Worm (Caenorhabditis elegans) whole organism, late embryonic: ENCODE data around the gene ZK355.2.

Experiments
- C08G9.2 ChIP-seq: sonication (generic microtip); optimal IDR thresholded peaks from 2 replicates; lab custom pipeline; 2016; ENCODE audit warnings: mild to moderate bottlenecking, missing genetic modification characterization, moderate library complexity, missing compliant biosample characterization
- C38D4.7 ChIP-seq: fragments of 200-800 bp; sonication (Bioruptor generic); optimal IDR thresholded peaks from 2 replicates; lab custom pipeline; 2018; ENCODE audit warnings: mild to moderate bottlenecking, missing genetic modification characterization, moderate library complexity, missing compliant biosample characterization
- F13H6.1 ChIP-seq: sonication (generic microtip); optimal IDR thresholded peaks from 2 replicates; lab custom pipeline; 2016; ENCODE audit warnings: missing genetic modification characterization, missing compliant biosample characterization
- K02D7.2 ChIP-seq: sonication (generic microtip); optimal IDR thresholded peaks from 2 replicates; lab custom pipeline; 2017; ENCODE audit warnings: mild to moderate bottlenecking, missing genetic modification characterization, missing compliant biosample characterization
- K09A11.1 ChIP-seq: sonication (generic microtip); optimal IDR thresholded peaks from 2 replicates; lab custom pipeline; 2017; ENCODE audit warnings: antibody characterized with exemption, mild to moderate bottlenecking, missing genetic modification characterization, missing compliant biosample characterization; ENCODE audit not compliant: insufficient read depth
- Y22D7AL.16 ChIP-seq: sonication (generic microtip); optimal IDR thresholded peaks from 2 replicates; lab custom pipeline; 2016; ENCODE audit warnings: missing genetic modification characterization, missing compliant biosample characterization
- ahr-1 ChIP-seq: sonication (generic microtip); optimal IDR thresholded peaks from 2 replicates; lab custom pipeline; 2016; ENCODE audit warnings: missing genetic modification characterization, missing compliant biosample characterization
- ama-1 ChIP-seq: fragments of 150-350 bp; optimal IDR thresholded peaks from 2 replicates; lab custom pipeline; 2014
- ceh-14 ChIP-seq: sonication (generic microtip); optimal IDR thresholded peaks from 2 replicates; lab custom pipeline; 2016; ENCODE audit warnings: missing genotype, missing genetic modification characterization, missing compliant biosample characterization
- ceh-2 ChIP-seq: sonication (generic microtip); optimal IDR thresholded peaks from 2 replicates; lab custom pipeline; 2016; ENCODE audit warnings: missing genotype, missing genetic modification characterization, missing compliant biosample characterization
- ceh-24 ChIP-seq: sonication (generic microtip); optimal IDR thresholded peaks from 2 replicates; lab custom pipeline; 2016; ENCODE audit warnings: mild to moderate bottlenecking, missing genetic modification characterization, missing compliant biosample characterization
- ceh-9 ChIP-seq: sonication (generic microtip); optimal IDR thresholded peaks from 2 replicates; lab custom pipeline; 2016; ENCODE audit warnings: mild to moderate bottlenecking, missing genetic modification characterization, inconsistent platforms, missing compliant biosample characterization
- dmd-4 ChIP-seq: sonication (generic microtip); optimal IDR thresholded peaks from 2 replicates; lab custom pipeline; 2016; ENCODE audit warnings: borderline replicate concordance, missing genetic modification characterization, missing compliant biosample characterization
- dve-1 ChIP-seq: sonication (generic microtip); optimal IDR thresholded peaks from 2 replicates; lab custom pipeline; 2017; ENCODE audit warnings: antibody characterized with exemption, mild to moderate bottlenecking, missing genetic modification characterization, missing compliant biosample characterization
- elt-2 ChIP-seq: sonication (generic microtip); optimal IDR thresholded peaks from 2 replicates; lab custom pipeline; 2016; ENCODE audit warnings: missing genetic modification reagents, missing genetic modification characterization, missing compliant biosample characterization
- gmeb-2 ChIP-seq: sonication (generic microtip); optimal IDR thresholded peaks from 2 replicates; lab custom pipeline; 2016; ENCODE audit warnings: missing genetic modification characterization, inconsistent platforms, missing compliant biosample characterization
- hlh-30 ChIP-seq: sonication (generic microtip); optimal IDR thresholded peaks from 2 replicates; lab custom pipeline; 2017; ENCODE audit warnings: antibody characterized with exemption, missing genetic modification characterization, missing compliant biosample characterization; ENCODE audit not compliant: insufficient read depth
- hlh-6 ChIP-seq: sonication (generic microtip); optimal IDR thresholded peaks from 2 replicates; lab custom pipeline; 2016; ENCODE audit warnings: missing genotype, missing genetic modification characterization, missing compliant biosample characterization
- lim-6 ChIP-seq: sonication (generic microtip); optimal IDR thresholded peaks from 2 replicates; lab custom pipeline; 2016; ENCODE audit warnings: missing genetic modification characterization, missing compliant biosample characterization
- mec-3 ChIP-seq: sonication (generic microtip); optimal IDR thresholded peaks from 2 replicates; lab custom pipeline; 2016; ENCODE audit warnings: borderline replicate concordance, missing genetic modification characterization, missing compliant biosample characterization
- nfya-1 ChIP-seq: sonication (generic microtip); optimal IDR thresholded peaks from 2 replicates; lab custom pipeline; 2017; ENCODE audit warnings: missing genetic modification characterization, mild to moderate bottlenecking, missing compliant biosample characterization, antibody characterized with exemption, moderate library complexity
- nhr-232 ChIP-seq: sonication (generic microtip); optimal IDR thresholded peaks from 2 replicates; lab custom pipeline; 2016; ENCODE audit warnings: missing genetic modification characterization, missing compliant biosample characterization
- npax-4 ChIP-seq: sonication (generic microtip); optimal IDR thresholded peaks from 2 replicates; lab custom pipeline; 2016; ENCODE audit warnings: missing genetic modification characterization, missing compliant biosample characterization
- odd-2 ChIP-seq: sonication (generic microtip); optimal IDR thresholded peaks from 2 replicates; lab custom pipeline; 2017; ENCODE audit warnings: antibody characterized with exemption, mild to moderate bottlenecking, missing genetic modification characterization, missing compliant biosample characterization
- pat-9 ChIP-seq: fragments of 200-800 bp; sonication (Bioruptor generic); optimal IDR thresholded peaks from 2 replicates; lab custom pipeline; 2018; ENCODE audit warnings: mild to moderate bottlenecking, missing genetic modification characterization, moderate library complexity, missing compliant biosample characterization
- pqm-1 ChIP-seq: sonication (generic microtip); optimal IDR thresholded peaks from 2 replicates; lab custom pipeline; 2016; ENCODE audit warnings: missing genetic modification characterization, missing compliant biosample characterization
- pros-1 ChIP-seq: fragments of 150-350 bp; optimal IDR thresholded peaks from 2 replicates; lab custom pipeline; 2014; ENCODE audit warnings: missing biosample characterization, missing genetic modification reagents, missing genetic modification characterization
- sox-4 ChIP-seq: sonication (generic microtip); optimal IDR thresholded peaks from 2 replicates; lab custom pipeline; 2017; ENCODE audit warnings: mild to moderate bottlenecking, missing genetic modification characterization, inconsistent platforms, missing compliant biosample characterization
- syd-9 ChIP-seq: sonication (generic microtip); optimal IDR thresholded peaks from 2 replicates; lab custom pipeline; 2016; ENCODE audit warnings: mild to moderate bottlenecking, missing genetic modification characterization, moderate library complexity, missing compliant biosample characterization
- tbx-2 ChIP-seq: sonication (generic microtip); optimal IDR thresholded peaks from 2 replicates; lab custom pipeline; 2016; ENCODE audit warnings: missing genetic modification characterization, missing compliant biosample characterization
- tbx-7 ChIP-seq: sonication (generic microtip); optimal IDR thresholded peaks from 2 replicates; lab custom pipeline; 2016; ENCODE audit warnings: missing genotype, missing genetic modification characterization, missing compliant biosample characterization
- ttx-3 ChIP-seq: sonication (generic microtip); optimal IDR thresholded peaks from 2 replicates; lab custom pipeline; 2016; ENCODE audit warnings: missing genetic modification reagents, missing genetic modification characterization, missing compliant biosample characterization
- unc-42 ChIP-seq: sonication (generic microtip); optimal IDR thresholded peaks from 2 replicates; lab custom pipeline; 2016; ENCODE audit warnings: missing genotype, missing genetic modification characterization, missing compliant biosample characterization
- zip-5 ChIP-seq: sonication (generic microtip); optimal IDR thresholded peaks from 2 replicates; lab custom pipeline; 2016; ENCODE audit warnings: missing genetic modification characterization, missing compliant biosample characterization

Gene ZK355.2

DNA sequence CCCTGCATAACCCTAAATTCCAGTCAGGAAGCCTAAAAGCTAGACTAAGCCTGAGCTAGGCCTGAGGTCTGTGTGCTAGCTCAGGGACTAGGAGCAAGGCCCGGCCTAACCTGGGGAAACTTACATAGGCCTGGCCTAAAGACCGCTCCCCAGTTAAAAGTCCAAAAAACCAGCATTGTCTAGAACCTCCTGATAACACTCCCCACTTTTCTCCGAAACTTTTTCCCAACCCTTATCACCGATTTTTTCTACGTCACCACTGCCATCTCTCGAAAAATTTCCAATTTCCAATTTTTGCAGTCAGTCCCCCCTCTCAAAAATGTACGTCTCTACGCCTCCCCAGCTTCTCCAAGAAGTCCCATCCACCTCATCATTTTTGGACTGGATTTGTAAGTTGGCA lies at the start of gene ZK355.2:
ZK355.2 (plus strand) TSS at position 301 of the 400 bp plus-strand sequence.
- TF ChIP-seq sox-4 (tag; lab: Kevin White, UChicago) (no peak), dve-1 (tag; lab: Kevin White, UChicago) (no peak), pros-1 (tag; lab: Kevin White, UChicago) (no peak), F13H6.1 (tag; lab: Kevin White, UChicago) (no peak), gmeb-2 (no peak)

ce11 chrII:2874801-2875200 lies 48.9 kb upstream of the ZK355.2 start, which contains the start of gene Y110A2AL.1:
TSS of gene Y110A2AL.1 (plus strand) at chrII:2875101.
- no peak for TF ChIP-seq Y22D7AL.16 (tag; lab: Kevin White, UChicago)
- no peak for TF ChIP-seq dmd-4 (tag; lab: Kevin White, UChicago)
- TF ChIP-seq zip-5 (tag; lab: Kevin White, UChicago) = no peak
- no peak for TF ChIP-seq C38D4.7 (GFP tag; lab: Kevin White, UChicago)
- no peak for TF ChIP-seq ceh-2 (tag; lab: Kevin White, UChicago)
- no peak for TF ChIP-seq tbx-2 (tag; lab: Kevin White, UChicago)
- TF ChIP-seq, all 69 proteins: peak for 0

DNA sequence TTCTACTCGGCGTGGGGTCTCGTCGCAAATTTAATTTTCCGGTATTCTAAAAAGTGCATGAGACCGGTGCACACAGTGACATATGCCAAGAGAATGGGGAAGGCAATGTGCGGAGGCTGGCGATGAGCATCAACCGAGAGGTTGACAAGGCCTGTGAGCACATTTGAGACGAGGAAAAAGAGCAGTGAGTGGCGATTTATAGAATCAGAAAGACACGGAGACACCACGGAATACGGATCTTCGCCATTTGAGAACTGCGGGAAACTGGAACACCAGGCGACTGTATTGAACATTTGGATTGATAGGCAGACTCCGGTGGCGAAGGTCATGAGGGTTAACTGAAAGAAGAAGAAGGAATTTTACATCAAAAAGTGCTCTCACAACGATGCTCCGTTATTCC lies 44.8 kb upstream of the ZK355.2 start:
- TF ChIP-seq gmeb-2 = no peak
- no peak for TF ChIP-seq nfya-1 (tag; lab: Kevin White, UChicago)
- TF ChIP-seq ceh-2 (tag; lab: Kevin White, UChicago) = no peak
- TF ChIP-seq hlh-6 = no peak
- TF ChIP-seq ceh-9 (tag; lab: Kevin White, UChicago) = no peak
- TF ChIP-seq ama-1 = no peak
- TF ChIP-seq ttx-3 (tag; lab: Kevin White, UChicago) = no peak
- TF ChIP-seq C08G9.2 (tag; lab: Kevin White, UChicago) = no peak
- TF ChIP-seq elt-2 (tag; lab: Kevin White, UChicago) = no peak
- TF ChIP-seq odd-2 (tag; lab: Kevin White, UChicago) = no peak
- TF ChIP-seq nhr-232 (tag; lab: Kevin White, UChicago) = no peak
- no peak for TF ChIP-seq tbx-7 (tag; lab: Kevin White, UChicago)
- TF ChIP-seq, all 69 proteins: peak for 0

ce11 chrII:2881088-2881487 lies 42.6 kb upstream of the ZK355.2 start:
- no peak for TF ChIP-seq dve-1 (tag; lab: Kevin White, UChicago)
- no peak for TF ChIP-seq nfya-1 (tag; lab: Kevin White, UChicago)
- TF ChIP-seq ahr-1 (tag; lab: Kevin White, UChicago) = no peak
- TF ChIP-seq K02D7.2 (tag; lab: Kevin White, UChicago) = no peak
- no peak for TF ChIP-seq syd-9 (tag; lab: Kevin White, UChicago)
- no peak for TF ChIP-seq pqm-1 (tag; lab: Kevin White, UChicago)
- TF ChIP-seq F13H6.1 (tag; lab: Kevin White, UChicago) = no peak
- TF ChIP-seq pros-1 (tag; lab: Kevin White, UChicago) = no peak
- no peak for TF ChIP-seq ceh-14 (tag; lab: Kevin White, UChicago)
- no peak for TF ChIP-seq lim-6 (tag; lab: Kevin White, UChicago)
- no peak for TF ChIP-seq hlh-30 (tag; lab: Kevin White, UChicago)
- TF ChIP-seq pat-9 (tag; lab: Kevin White, UChicago) = no peak
- TF ChIP-seq ceh-9 (tag; lab: Kevin White, UChicago) = no peak
- TF ChIP-seq hlh-6 = no peak
- TF ChIP-seq ceh-24 (tag; lab: Kevin White, UChicago) = no peak
- no peak for TF ChIP-seq npax-4 (tag; lab: Kevin White, UChicago)
- TF ChIP-seq unc-42 (tag; lab: Kevin White, UChicago) = no peak
- no peak for TF ChIP-seq C08G9.2 (tag; lab: Kevin White, UChicago)
- no peak for TF ChIP-seq mec-3 (tag; lab: Kevin White, UChicago)

DNA sequence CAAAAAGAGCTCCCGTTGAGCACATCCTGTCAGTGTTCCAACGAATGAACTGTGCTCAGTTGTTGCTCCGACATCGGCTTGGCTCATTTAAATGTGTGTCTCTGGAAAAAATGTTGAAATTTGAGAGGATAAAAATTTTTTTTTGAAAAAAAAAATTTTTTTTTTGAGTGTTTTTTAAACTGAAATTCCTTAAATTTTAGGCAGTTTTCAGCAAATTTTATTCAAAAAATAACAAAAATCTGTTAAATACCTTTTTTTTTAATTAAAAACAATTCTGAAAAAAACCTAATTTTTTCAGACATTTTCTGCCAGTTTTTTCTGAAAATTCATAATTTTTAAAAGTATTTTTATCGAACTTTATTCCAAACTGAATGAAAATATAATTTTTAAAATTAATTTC lies 38.9 kb upstream of the ZK355.2 start, which contains the start of gene pigw-1:
pigw-1 (minus strand) TSS at position 101 of the 400 bp plus-strand sequence.
- TF ChIP-seq Y22D7AL.16 (tag; lab: Kevin White, UChicago) (no peak), K09A11.1 (no peak), ama-1 (no peak)
